Worm (Caenorhabditis elegans): ENCODE results near the gene K10C2.6.

- no peak for TF ChIP-seq unc-55 (GFP tag; optimal IDR thresholded peaks at IDR 0.05)
- no peak for TF ChIP-seq pha-2 (tag; optimal IDR thresholded peaks at IDR 0.05)
- no peak for TF ChIP-seq mec-3 (tag; optimal IDR thresholded peaks at IDR 0.05; ENCODE audit: borderline replicate concordance)
- TF ChIP-seq dve-1 (tag; optimal IDR thresholded peaks at IDR 0.05) = no peak
- peak; percentile 61 for TF ChIP-seq hlh-30 (tag; optimal IDR thresholded peaks at IDR 0.05; ENCODE audit: insufficient read depth)
- TF ChIP-seq pros-1 (tag; optimal IDR thresholded peaks at IDR 0.05) = no peak
- no peak for TF ChIP-seq ama-1 (optimal IDR thresholded peaks at IDR 0.05)
- no peak for TF ChIP-seq unc-86 (tag; optimal IDR thresholded peaks at IDR 0.05)
Observed at ce11 chrX:6448866-6449400, 2.3 kb upstream of the K10C2.6 start, which contains the start of gene fah-1.

Measured in whole organism, late embryonic.